Worm (Caenorhabditis elegans) whole organism, L2 larva: Measurements from ENCODE around the gene C25E10.11.

ENCODE experiments used
- alr-1 ChIP-seq: fragments of 150-350 bp; optimal IDR thresholded peaks from 2 replicates; lab custom pipeline; 2014; ENCODE audit warnings: missing biosample characterization, missing genetic modification characterization
- ama-1 ChIP-seq: fragments of 150-350 bp; optimal IDR thresholded peaks from 2 replicates; lab custom pipeline; 2018; ENCODE audit warnings: inconsistent platforms
- ceh-82 ChIP-seq: fragments of 150-350 bp; optimal IDR thresholded peaks from 2 replicates; lab custom pipeline; 2014; ENCODE audit warnings: missing biosample characterization, missing genetic modification characterization
- elt-3 ChIP-seq: sonication (generic microtip); optimal IDR thresholded peaks from 2 replicates; lab custom pipeline; 2017; ENCODE audit warnings: missing biosample characterization, missing genetic modification characterization
- fos-1 ChIP-seq: fragments of 150-350 bp; optimal IDR thresholded peaks from 2 replicates; lab custom pipeline; 2014; ENCODE audit warnings: missing biosample characterization, missing genetic modification characterization
- lin-13 ChIP-seq: fragments of 150-350 bp; optimal IDR thresholded peaks from 2 replicates; lab custom pipeline; 2014; ENCODE audit warnings: missing biosample characterization, missing genetic modification reagents, missing genetic modification characterization
- lin-39 ChIP-seq: fragments of 150-350 bp; optimal IDR thresholded peaks from 2 replicates; lab custom pipeline; 2014; ENCODE audit warnings: missing biosample characterization, missing genetic modification reagents, missing genetic modification characterization
- mdl-1 ChIP-seq, 2 experiments: fragments of 150-350 bp in 1 of 2; sonication (generic microtip) in 1 of 2; optimal IDR thresholded peaks; 2 replicates each; lab custom pipeline; 2017; ENCODE audit warnings: missing biosample characterization in 2 of 2, missing genetic modification characterization in 2 of 2
- nhr-237 ChIP-seq: fragments of 150-350 bp; optimal IDR thresholded peaks from 2 replicates; lab custom pipeline; 2014; ENCODE audit warnings: missing biosample characterization, missing genetic modification characterization
- peb-1 ChIP-seq: fragments of 150-350 bp; optimal IDR thresholded peaks from 2 replicates; lab custom pipeline; 2014; ENCODE audit warnings: missing biosample characterization, missing genetic modification characterization
- ztf-11 ChIP-seq: sonication (generic microtip); optimal IDR thresholded peaks from 2 replicates; lab custom pipeline; 2017; ENCODE audit warnings: missing biosample characterization, missing genetic modification characterization

ce11 chrV:9035685-9036084 lies 22.8 kb downstream of the C25E10.11 start, which contains the start of gene srsx-34:
- TF ChIP-seq mdl-1 (tag; optimal IDR thresholded peaks at IDR 0.05; lab: Kevin White, UChicago) (no peak), peb-1 (tag; lab: Kevin White, UChicago) (no peak), elt-3 (tag; lab: Kevin White, UChicago) (no peak), lin-39 (tag; lab: Kevin White, UChicago) (no peak), ama-1 (no peak), ztf-11 (tag; lab: Kevin White, UChicago) (no peak), ceh-82 (tag; lab: Kevin White, UChicago) (no peak), nhr-237 (tag; lab: Kevin White, UChicago) (no peak), fos-1 (tag; lab: Kevin White, UChicago) (no peak), lin-13 (GFP tag; lab: Kevin White, UChicago) (no peak), alr-1 (tag; lab: Kevin White, UChicago) (no peak)
